Fruit fly (Drosophila melanogaster) whole organism, wandering third instar larva: ENCODE data around the gene Tom40.

Experiments used
- Abd-B ChIP-seq: fragments of >200 bp; optimal IDR thresholded peaks from 2 replicates; lab custom pipeline; 2017; ENCODE audit warnings: missing biosample characterization, missing genetic modification characterization
- CG32264 ChIP-seq: fragments of 200-800 bp; sonication (Bioruptor generic); optimal IDR thresholded peaks from 2 replicates; lab custom pipeline; 2016; ENCODE audit warnings: missing biosample characterization, missing genetic modification characterization
- CG9705 ChIP-seq: fragments of 200-800 bp; sonication (Bioruptor generic); optimal IDR thresholded peaks from 2 replicates; lab custom pipeline; 2018; ENCODE audit warnings: missing biosample characterization, mild to moderate bottlenecking, missing genetic modification characterization
- CrebA ChIP-seq: fragments of 200-800 bp; sonication (Bioruptor generic); optimal IDR thresholded peaks from 2 replicates; lab custom pipeline; 2016; ENCODE audit warnings: missing biosample characterization, mild to moderate bottlenecking, missing genetic modification characterization, borderline replicate concordance
- Dfd ChIP-seq: fragments of >200 bp; optimal IDR thresholded peaks from 2 replicates; lab custom pipeline; 2017; ENCODE audit warnings: missing biosample characterization, missing genetic modification characterization
- Dif ChIP-seq: fragments of 200-275, 200-300 bp; sonication (Bioruptor generic); optimal IDR thresholded peaks from 2 replicates; lab custom pipeline; 2018; ENCODE audit warnings: missing biosample characterization, missing genetic modification characterization; ENCODE audit not compliant: partially characterized antibody
- GATAd ChIP-seq: sonication (Bioruptor generic); optimal IDR thresholded peaks from 2 replicates; lab custom pipeline; 2016; ENCODE audit warnings: missing biosample characterization, missing genetic modification characterization
- HLH106 ChIP-seq: fragments of 200-800 bp; optimal IDR thresholded peaks from 3 replicates; lab custom pipeline; 2019; ENCODE audit warnings: missing biosample characterization, mild to moderate bottlenecking, missing genetic modification characterization, moderate library complexity
- Hnf4 ChIP-seq: fragments of 200-800 bp; sonication (Bioruptor generic); optimal IDR thresholded peaks from 2 replicates; lab custom pipeline; 2016; ENCODE audit warnings: missing biosample characterization, mild to moderate bottlenecking, missing genetic modification characterization
- Hr78 ChIP-seq: fragments of >200 bp; optimal IDR thresholded peaks from 2 replicates; lab custom pipeline; 2017; ENCODE audit warnings: missing biosample characterization, missing genetic modification characterization
- Hr83 ChIP-seq: fragments of 200-300 bp; sonication (Bioruptor generic); optimal IDR thresholded peaks from 2 replicates; lab custom pipeline; 2016; ENCODE audit warnings: missing biosample characterization, mild to moderate bottlenecking, missing genetic modification characterization, moderate library complexity; ENCODE audit not compliant: poor library complexity, severe bottlenecking
- Jra ChIP-seq: sonication (Bioruptor generic); optimal IDR thresholded peaks from 2 replicates; lab custom pipeline; 2016; ENCODE audit warnings: missing biosample characterization, missing genetic modification characterization
- Mio ChIP-seq: sonication (Bioruptor generic); optimal IDR thresholded peaks from 2 replicates; lab custom pipeline; 2016; ENCODE audit warnings: missing biosample characterization, missing genetic modification characterization
- Myc ChIP-seq: fragments of >200 bp; optimal IDR thresholded peaks from 2 replicates; lab custom pipeline; 2017
- N ChIP-seq: fragments of >200 bp; optimal IDR thresholded peaks from 2 replicates; lab custom pipeline; 2018; ENCODE audit warnings: missing biosample characterization, missing external identifiers, missing genetic modification characterization
- OdsH ChIP-seq: fragments of 200-800 bp; sonication (Bioruptor generic); optimal IDR thresholded peaks from 2 replicates; lab custom pipeline; 2016; ENCODE audit warnings: missing biosample characterization, mild to moderate bottlenecking, missing genetic modification characterization
- Rel ChIP-seq, 2 experiments: fragments of 200-800 bp; sonication (Bioruptor generic) in 1 of 2; optimal IDR thresholded peaks; 2 replicates in 1 of 2; 3 replicates in 1 of 2; lab custom pipeline; 2016 to 2019; ENCODE audit warnings: mild to moderate bottlenecking in 2 of 2, missing biosample characterization in 2 of 2, missing genetic modification characterization in 2 of 2, moderate library complexity in 1 of 2
- Sp1 ChIP-seq: fragments of 200-800 bp; sonication (Bioruptor generic); optimal IDR thresholded peaks from 3 replicates; lab custom pipeline; 2019; ENCODE audit warnings: missing biosample characterization, mild to moderate bottlenecking, missing genetic modification characterization, moderate library complexity
- Vsx2 ChIP-seq: fragments of 200-300, 225-300 bp; sonication (Bioruptor generic); optimal IDR thresholded peaks from 2 replicates; lab custom pipeline; 2018; ENCODE audit warnings: missing biosample characterization, missing genetic modification characterization; ENCODE audit not compliant: partially characterized antibody
- br ChIP-seq: fragments of 200-800 bp; sonication (Bioruptor generic); optimal IDR thresholded peaks from 2 replicates; lab custom pipeline; 2016; ENCODE audit warnings: missing biosample characterization, missing genetic modification characterization
- brk ChIP-seq: fragments of 200-800 bp; sonication (Bioruptor generic); optimal IDR thresholded peaks from 2 replicates; lab custom pipeline; 2016; ENCODE audit warnings: missing biosample characterization, mild to moderate bottlenecking, missing genetic modification characterization
- dl ChIP-seq, 2 experiments: fragments of 175-275, 200-275 bp in 1 of 2; fragments of 200-275 bp in 1 of 2; sonication (Bioruptor generic); optimal IDR thresholded peaks; lab custom pipeline; 2018; ENCODE audit warnings: mild to moderate bottlenecking in 2 of 2, missing biosample characterization in 2 of 2, missing genetic modification characterization in 2 of 2, moderate library complexity in 2 of 2; ENCODE audit not compliant: partially characterized antibody in 2 of 2, insufficient read depth in 1 of 2
- dmrt93B ChIP-seq: fragments of 200-800 bp; sonication (Bioruptor generic); optimal IDR thresholded peaks from 2 replicates; lab custom pipeline; 2018; ENCODE audit warnings: missing biosample characterization, mild to moderate bottlenecking, missing genetic modification characterization
- dsf ChIP-seq: sonication (Bioruptor generic); optimal IDR thresholded peaks from 2 replicates; lab custom pipeline; 2016; ENCODE audit warnings: missing biosample characterization, missing genetic modification characterization, borderline replicate concordance
- ey ChIP-seq: fragments of 200-800 bp; sonication (Bioruptor generic); optimal IDR thresholded peaks from 2 replicates; lab custom pipeline; 2016; ENCODE audit warnings: missing biosample characterization, missing genetic modification characterization
- foxo ChIP-seq, 2 experiments: fragments of 200-800 bp; sonication (Bioruptor generic); optimal IDR thresholded peaks; 2 replicates in 1 of 2; 3 replicates in 1 of 2; lab custom pipeline; 2016 to 2017; ENCODE audit warnings: missing biosample characterization in 2 of 2, missing genetic modification characterization in 2 of 2
- fru ChIP-seq: fragments of 200-800 bp; sonication (Bioruptor generic); optimal IDR thresholded peaks from 3 replicates; lab custom pipeline; 2016; ENCODE audit warnings: missing biosample characterization, mild to moderate bottlenecking, missing genetic modification characterization
- h ChIP-seq: fragments of 200-800 bp; sonication (Bioruptor generic); optimal IDR thresholded peaks from 3 replicates; lab custom pipeline; 2016; ENCODE audit warnings: missing biosample characterization, mild to moderate bottlenecking, missing genetic modification characterization
- jim ChIP-seq: fragments of 175-275, 200-325 bp; sonication (Bioruptor generic); optimal IDR thresholded peaks from 2 replicates; lab custom pipeline; 2016; ENCODE audit warnings: missing biosample characterization, mild to moderate bottlenecking, missing genetic modification characterization
- lola ChIP-seq: fragments of >200 bp; optimal IDR thresholded peaks from 2 replicates; lab custom pipeline; 2017; ENCODE audit warnings: missing biosample characterization, missing genetic modification characterization
- pan ChIP-seq: fragments of >200 bp; optimal IDR thresholded peaks from 2 replicates; lab custom pipeline; 2017
- psq ChIP-seq: fragments of 200-800 bp; sonication (Bioruptor generic); optimal IDR thresholded peaks from 3 replicates; lab custom pipeline; 2017; ENCODE audit warnings: missing biosample characterization, mild to moderate bottlenecking, missing genetic modification characterization, moderate library complexity
- rgr ChIP-seq: fragments of 200-800 bp; sonication (Bioruptor generic); optimal IDR thresholded peaks from 3 replicates; lab custom pipeline; 2016; ENCODE audit warnings: missing biosample characterization, mild to moderate bottlenecking, missing genetic modification characterization
- sage ChIP-seq: fragments of 200-800 bp; sonication (Bioruptor generic); optimal IDR thresholded peaks from 2 replicates; lab custom pipeline; 2016; ENCODE audit warnings: missing biosample characterization, mild to moderate bottlenecking, missing genetic modification characterization
- sv ChIP-seq: fragments of 200-800 bp; sonication (Bioruptor generic); optimal IDR thresholded peaks from 3 replicates; lab custom pipeline; 2016; ENCODE audit warnings: missing biosample characterization, missing genetic modification characterization
- tai ChIP-seq: sonication (Bioruptor generic); optimal IDR thresholded peaks from 2 replicates; lab custom pipeline; 2016; ENCODE audit warnings: missing biosample characterization, missing genetic modification characterization
- usp ChIP-seq: fragments of >200 bp; optimal IDR thresholded peaks from 2 replicates; lab custom pipeline; 2017; ENCODE audit warnings: missing biosample characterization, missing genetic modification characterization
- woc ChIP-seq: sonication (Bioruptor generic); optimal IDR thresholded peaks from 2 replicates; lab custom pipeline; 2016; ENCODE audit warnings: missing biosample characterization, mild to moderate bottlenecking, missing genetic modification characterization

Gene Tom40

DNA sequence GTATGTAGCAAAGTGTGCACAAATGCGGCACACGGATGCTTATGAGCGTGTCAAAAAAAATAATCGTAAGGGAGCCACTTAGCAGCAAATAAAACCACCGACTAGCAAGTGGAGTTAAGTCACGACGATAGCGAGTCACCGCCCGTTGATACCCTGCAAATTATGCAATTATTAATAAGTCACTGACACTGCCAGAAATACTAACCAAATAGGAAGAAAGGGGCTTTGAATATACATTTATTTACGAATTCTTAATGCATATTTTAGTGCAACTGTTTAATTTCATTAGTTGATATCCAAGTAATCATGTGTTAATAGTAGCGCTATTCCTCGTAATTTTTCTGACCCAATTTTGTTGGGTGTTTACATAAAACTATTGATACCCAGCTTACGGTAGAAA lies 43.3 kb upstream of the Tom40 start:
- TF ChIP-seq Abd-B (GFP tag; lab: Kevin White, UChicago) (no peak), h (GFP tag; lab: Kevin White, UChicago) (no peak), pan (lab: Kevin White, UChicago) (no peak), CG9705 (no peak), tai (GFP tag; lab: Kevin White, UChicago) (no peak), br (GFP tag; lab: Kevin White, UChicago) (no peak), sage (no peak), Vsx2 (GFP tag; lab: Kevin White, UChicago) (no peak), Myc (lab: Kevin White, UChicago) (no peak), dl (GFP tag; optimal IDR thresholded peaks at IDR 0.05; lab: Kevin White, UChicago; ENCODE audit: insufficient read depth in 1 of 2, partially characterized antibody in 2 of 2) (no peak), HLH106 (tag; lab: Kevin White, UChicago) (no peak), N (GFP tag; lab: Kevin White, UChicago) (no peak), Hr83 (GFP tag; lab: Kevin White, UChicago) (no peak)

DNA sequence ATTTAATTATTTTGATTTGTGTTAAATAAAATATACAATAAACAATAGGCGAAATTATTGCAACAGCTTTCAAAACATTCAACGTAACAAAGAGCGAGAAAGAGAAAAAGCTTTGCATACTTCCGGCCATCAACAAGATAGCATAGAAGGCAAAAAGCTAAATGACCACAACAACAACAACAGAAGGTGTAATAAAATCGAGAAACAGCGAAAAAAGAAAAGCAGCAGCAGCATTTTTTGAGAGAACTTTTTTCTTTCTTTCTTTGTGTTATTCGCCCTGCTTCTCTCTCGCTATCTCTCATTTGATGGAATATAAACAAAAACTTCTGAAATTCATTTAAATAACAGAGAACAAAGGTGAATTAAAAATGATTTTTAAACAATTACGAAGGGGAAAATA lies 42.5 kb upstream of the Tom40 start:
- TF ChIP-seq Rel (GFP tag; optimal IDR thresholded peaks at IDR 0.05; lab: Kevin White, UChicago) = no peak
- peak; percentile 18 for TF ChIP-seq Rel (tag; optimal IDR thresholded peaks at IDR 0.05; lab: Kevin White, UChicago)
- TF ChIP-seq Sp1 (GFP tag; lab: Kevin White, UChicago) = no peak
- peak; percentile 6 for TF ChIP-seq CrebA (GFP tag; lab: Kevin White, UChicago)
- no peak for TF ChIP-seq Jra (GFP tag; lab: Kevin White, UChicago)

DNA sequence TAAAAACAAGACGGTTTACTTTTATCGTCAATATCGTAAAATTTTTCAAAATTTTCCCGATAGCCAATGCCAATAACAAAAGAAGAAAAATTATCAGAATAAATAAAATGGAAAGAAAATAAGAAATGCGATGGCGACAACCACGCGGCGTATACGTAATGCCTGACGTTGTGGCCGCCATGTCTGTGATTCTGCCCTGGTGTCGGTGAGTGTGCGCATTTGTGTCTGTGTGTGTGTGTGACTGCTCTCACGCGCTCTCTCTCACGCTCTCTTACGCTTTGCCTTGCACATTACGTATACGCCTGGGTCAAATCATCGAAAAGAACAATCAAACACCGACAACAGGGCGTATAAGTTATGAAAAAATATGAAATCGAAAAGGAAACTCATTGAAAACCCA lies 41.8 kb upstream of the Tom40 start:
- TF ChIP-seq Vsx2 (GFP tag; lab: Kevin White, UChicago) (no peak), Rel (GFP tag; optimal IDR thresholded peaks at IDR 0.05; lab: Kevin White, UChicago) (no peak), Rel (tag; optimal IDR thresholded peaks at IDR 0.05; lab: Kevin White, UChicago) (peak; percentile 30), pan (lab: Kevin White, UChicago) (no peak), Myc (lab: Kevin White, UChicago) (no peak), Mio (GFP tag; lab: Kevin White, UChicago) (no peak), brk (no peak), usp (GFP tag; lab: Kevin White, UChicago) (no peak), woc (GFP tag; lab: Kevin White, UChicago) (no peak), Jra (GFP tag; lab: Kevin White, UChicago) (no peak), ey (GFP tag; lab: Kevin White, UChicago) (no peak), Abd-B (GFP tag; lab: Kevin White, UChicago) (no peak), Hnf4 (GFP tag; lab: Kevin White, UChicago) (no peak), CG9705 (no peak), fru (no peak), foxo (GFP tag; optimal IDR thresholded peaks at IDR 0.05; lab: Kevin White, UChicago) (no peak), CrebA (GFP tag; lab: Kevin White, UChicago) (no peak), Dfd (GFP tag; lab: Kevin White, UChicago) (no peak), sage (no peak), lola (GFP tag; lab: Kevin White, UChicago) (no peak), br (GFP tag; lab: Kevin White, UChicago) (no peak), GATAd (no peak), rgr (no peak), tai (GFP tag; lab: Kevin White, UChicago) (no peak), Sp1 (GFP tag; lab: Kevin White, UChicago) (no peak), CG32264 (GFP tag; lab: Kevin White, UChicago) (no peak), Hr78 (no peak), dl (GFP tag; optimal IDR thresholded peaks at IDR 0.05; lab: Kevin White, UChicago; ENCODE audit: insufficient read depth in 1 of 2, partially characterized antibody in 2 of 2) (peak; percentile 28 to 80), OdsH (GFP tag; lab: Kevin White, UChicago) (no peak), h (GFP tag; lab: Kevin White, UChicago) (peak; percentile 17), dsf (no peak), N (GFP tag; lab: Kevin White, UChicago) (no peak), dmrt93B (no peak), jim (GFP tag; lab: Kevin White, UChicago) (no peak), psq (GFP tag; lab: Kevin White, UChicago) (no peak), Dif (GFP tag; lab: Kevin White, UChicago) (peak; percentile 89), Hr83 (GFP tag; lab: Kevin White, UChicago) (peak; percentile 24), sv (GFP tag; lab: Kevin White, UChicago) (no peak), HLH106 (tag; lab: Kevin White, UChicago) (no peak)
